Worm (Caenorhabditis elegans) whole organism, L2 larva: ENCODE data around the gene pigk-1.
"Not testable (repeated sequence)": the region's sequence is repeated elsewhere in the genome, so short reads cannot be mapped to it uniquely, and the experiment has no call there.

Experiments
- R02D3.7 ChIP-seq: fragments of 150-350 bp; optimal IDR thresholded peaks from 2 replicates; lab custom pipeline; 2014; ENCODE audit warnings: missing biosample characterization, missing genetic modification characterization
- Y55F3AM.14 ChIP-seq: fragments of 200-800 bp; sonication (Bioruptor generic); optimal IDR thresholded peaks from 2 replicates; lab custom pipeline; 2018; ENCODE audit warnings: mild to moderate bottlenecking, missing genetic modification characterization, missing compliant biosample characterization
- ZK546.5 ChIP-seq: sonication (generic microtip); optimal IDR thresholded peaks from 2 replicates; lab custom pipeline; 2017; ENCODE audit warnings: missing biosample characterization, missing genetic modification characterization
- aly-2 ChIP-seq: fragments of 150-350 bp; optimal IDR thresholded peaks from 2 replicates; lab custom pipeline; 2014; ENCODE audit warnings: missing biosample characterization, missing genetic modification characterization
- ama-1 ChIP-seq: fragments of 150-350 bp; optimal IDR thresholded peaks from 2 replicates; lab custom pipeline; 2018; ENCODE audit warnings: inconsistent platforms
- blmp-1 ChIP-seq: sonication (generic microtip); optimal IDR thresholded peaks from 2 replicates; lab custom pipeline; 2017; ENCODE audit warnings: missing genetic modification characterization, mild to moderate bottlenecking, missing compliant biosample characterization, antibody characterized with exemption, moderate library complexity; ENCODE audit not compliant: insufficient read depth
- ceh-82 ChIP-seq: fragments of 150-350 bp; optimal IDR thresholded peaks from 2 replicates; lab custom pipeline; 2014; ENCODE audit warnings: missing biosample characterization, missing genetic modification characterization
- crh-2 ChIP-seq: sonication (generic microtip); optimal IDR thresholded peaks from 2 replicates; lab custom pipeline; 2017; ENCODE audit warnings: missing biosample characterization, missing genetic modification characterization
- dmd-4 ChIP-seq: sonication (generic microtip); optimal IDR thresholded peaks from 2 replicates; lab custom pipeline; 2017; ENCODE audit warnings: missing biosample characterization, missing genetic modification characterization
- elt-1 ChIP-seq: fragments of 150-350 bp; optimal IDR thresholded peaks from 2 replicates; lab custom pipeline; 2014; ENCODE audit warnings: missing biosample characterization, missing genetic modification characterization
- elt-3 ChIP-seq: sonication (generic microtip); optimal IDR thresholded peaks from 2 replicates; lab custom pipeline; 2017; ENCODE audit warnings: missing biosample characterization, missing genetic modification characterization
- lin-11 ChIP-seq: fragments of 150-350 bp; sonication (generic microtip); optimal IDR thresholded peaks from 2 replicates; lab custom pipeline; 2014; ENCODE audit warnings: missing biosample characterization, missing genetic modification characterization, inconsistent platforms, mixed read lengths
- lin-13 ChIP-seq: fragments of 150-350 bp; optimal IDR thresholded peaks from 2 replicates; lab custom pipeline; 2014; ENCODE audit warnings: missing biosample characterization, missing genetic modification reagents, missing genetic modification characterization
- lin-39 ChIP-seq: fragments of 150-350 bp; optimal IDR thresholded peaks from 2 replicates; lab custom pipeline; 2014; ENCODE audit warnings: missing biosample characterization, missing genetic modification reagents, missing genetic modification characterization
- lsy-2 ChIP-seq, 2 experiments: fragments of 150-350 bp in 1 of 2; sonication (generic microtip) in 1 of 2; optimal IDR thresholded peaks; 2 replicates each; lab custom pipeline; 2014 to 2017; ENCODE audit warnings: missing biosample characterization in 2 of 2, missing genetic modification characterization in 2 of 2
- mab-5 ChIP-seq: fragments of 150-350 bp; optimal IDR thresholded peaks from 2 replicates; lab custom pipeline; 2014; ENCODE audit warnings: missing biosample characterization, missing genetic modification characterization
- mdl-1 ChIP-seq, 2 experiments: fragments of 150-350 bp in 1 of 2; sonication (generic microtip) in 1 of 2; optimal IDR thresholded peaks; 2 replicates each; lab custom pipeline; 2017; ENCODE audit warnings: missing biosample characterization in 2 of 2, missing genetic modification characterization in 2 of 2
- nhr-11 ChIP-seq: fragments of 150-350 bp; optimal IDR thresholded peaks from 2 replicates; lab custom pipeline; 2014; ENCODE audit warnings: missing biosample characterization, missing genetic modification characterization
- nhr-12 ChIP-seq: fragments of 150-350 bp; optimal IDR thresholded peaks from 2 replicates; lab custom pipeline; 2014; ENCODE audit warnings: missing biosample characterization, missing genetic modification characterization
- nhr-129 ChIP-seq: fragments of 150-350 bp; optimal IDR thresholded peaks from 2 replicates; lab custom pipeline; 2014; ENCODE audit warnings: missing biosample characterization, missing genetic modification characterization
- nhr-21 ChIP-seq: fragments of 150-350 bp; optimal IDR thresholded peaks from 2 replicates; lab custom pipeline; 2014; ENCODE audit warnings: missing biosample characterization, missing genetic modification characterization
- nhr-237 ChIP-seq: fragments of 150-350 bp; optimal IDR thresholded peaks from 2 replicates; lab custom pipeline; 2014; ENCODE audit warnings: missing biosample characterization, missing genetic modification characterization
- nhr-25 ChIP-seq: fragments of 150-350 bp; sonication (generic microtip); optimal IDR thresholded peaks from 3 replicates; lab custom pipeline; 2014; ENCODE audit warnings: missing biosample characterization, missing genetic modification characterization
- nhr-6 ChIP-seq: fragments of 150-350 bp; optimal IDR thresholded peaks from 2 replicates; lab custom pipeline; 2014; ENCODE audit warnings: missing biosample characterization, missing genetic modification characterization
- nhr-77 ChIP-seq: fragments of 150-350 bp; optimal IDR thresholded peaks from 2 replicates; lab custom pipeline; 2014; ENCODE audit warnings: missing biosample characterization, missing genetic modification characterization
- sem-4 ChIP-seq: fragments of 150-350 bp; optimal IDR thresholded peaks from 2 replicates; lab custom pipeline; 2014; ENCODE audit warnings: missing biosample characterization, missing genetic modification reagents, missing genetic modification characterization
- sma-3 ChIP-seq: sonication (generic microtip); optimal IDR thresholded peaks from 2 replicates; lab custom pipeline; 2016; ENCODE audit warnings: missing genetic modification reagents, missing genetic modification characterization, missing compliant biosample characterization
- sma-9 ChIP-seq, 2 experiments: fragments of 150-350 bp in 1 of 2; sonication (generic microtip) in 1 of 2; optimal IDR thresholded peaks; 2 replicates each; lab custom pipeline; 2014 to 2016; ENCODE audit warnings: missing genetic modification characterization in 2 of 2, mild to moderate bottlenecking in 1 of 2, missing biosample characterization in 1 of 2, missing compliant biosample characterization in 1 of 2, missing genetic modification reagents in 1 of 2, moderate library complexity in 1 of 2
- snpc-4 ChIP-seq: fragments of 150-350 bp; optimal IDR thresholded peaks from 2 replicates; lab custom pipeline; 2014; ENCODE audit warnings: missing biosample characterization, missing genetic modification characterization
- unc-39 ChIP-seq: fragments of 150-350 bp; optimal IDR thresholded peaks from 2 replicates; lab custom pipeline; 2014; ENCODE audit warnings: missing biosample characterization, missing genetic modification characterization
- unc-55 ChIP-seq: fragments of 150-350 bp; sonication (generic microtip); optimal IDR thresholded peaks from 3 replicates; lab custom pipeline; 2014; ENCODE audit warnings: missing biosample characterization, missing genetic modification reagents, missing genetic modification characterization
- unc-62 ChIP-seq: fragments of 150-350 bp; optimal IDR thresholded peaks from 2 replicates; lab custom pipeline; 2014; ENCODE audit warnings: missing biosample characterization, missing genetic modification reagents, missing genetic modification characterization
- zag-1 ChIP-seq: fragments of 150-350 bp; optimal IDR thresholded peaks from 2 replicates; lab custom pipeline; 2014; ENCODE audit warnings: missing biosample characterization, missing genetic modification characterization
- ztf-4 ChIP-seq: fragments of 150-350 bp; optimal IDR thresholded peaks from 2 replicates; lab custom pipeline; 2014; ENCODE audit warnings: missing biosample characterization, missing genetic modification characterization

pigk-1 gene

ce11 chrIV:11082789-11083235 lies 27.0 kb downstream of the pigk-1 start (continued):
- peak; percentile 60 for TF ChIP-seq ceh-82
- peak; percentile 91 for TF ChIP-seq sma-3
- TF ChIP-seq elt-3 (tag; lab: Kevin White, UChicago) = no peak
- TF ChIP-seq lin-39 (tag; lab: Kevin White, UChicago) = peak; percentile 25
- TF ChIP-seq nhr-11 = no peak
- peak; percentile 96 for TF ChIP-seq sem-4 (tag; lab: Kevin White, UChicago)
- TF ChIP-seq nhr-6 = peak; percentile 95
- TF ChIP-seq ama-1 (lab: Kevin White, UChicago) = peak; percentile 90
- TF ChIP-seq nhr-21 (tag; lab: Kevin White, UChicago) = peak; percentile 96
- TF ChIP-seq aly-2 = no peak
- TF ChIP-seq lin-11 (tag; lab: Kevin White, UChicago) = peak; percentile 94
- peak; percentile 91 for TF ChIP-seq crh-2 (tag; lab: Kevin White, UChicago)
- peak; percentile 92 for TF ChIP-seq sma-9 (GFP tag; optimal IDR thresholded peaks at IDR 0.05; lab: Kevin White, UChicago)
- TF ChIP-seq sma-9 (tag; optimal IDR thresholded peaks at IDR 0.05; lab: Kevin White, UChicago) = no peak

- no peak for TF ChIP-seq ZK546.5
- TF ChIP-seq mab-5 (tag; lab: Kevin White, UChicago) = no peak
- TF ChIP-seq nhr-129 (tag; lab: Kevin White, UChicago) = peak; percentile 12
- no peak for TF ChIP-seq Y55F3AM.14 (GFP tag; lab: Kevin White, UChicago)
- TF ChIP-seq blmp-1 = no peak
- TF ChIP-seq nhr-6 = no peak
These were observed 27.7 kb downstream of the pigk-1 start, which contains the start of gene let-70 for ce11 chrIV:11082153-11082552. TSS of gene let-70 (minus strand) at chrIV:11082253.

- TF ChIP-seq ama-1 (lab: Kevin White, UChicago) (peak; percentile 64), Y55F3AM.14 (GFP tag; lab: Kevin White, UChicago) (peak; percentile 21), nhr-129 (tag; lab: Kevin White, UChicago) (peak; percentile 7), nhr-25 (tag; lab: Kevin White, UChicago) (peak; percentile 18), R02D3.7 (tag; lab: Kevin White, UChicago) (no peak), zag-1 (tag; lab: Kevin White, UChicago) (no peak), lsy-2 (tag; optimal IDR thresholded peaks at IDR 0.05; lab: Kevin White, UChicago) (peak in 1 of 2 experiments; percentile 36), ztf-4 (tag; lab: Kevin White, UChicago) (peak; percentile 41), lin-13 (GFP tag; lab: Kevin White, UChicago) (peak; percentile 20)
These were observed 29.0 kb downstream of the pigk-1 start, which contains the start of gene atg-7 for ce11 chrIV:11080823-11081285. TSS of gene atg-7 (minus strand) at chrIV:11081055.

- TF ChIP-seq crh-2 (tag; lab: Kevin White, UChicago) = no peak
- TF ChIP-seq nhr-12 (tag; lab: Kevin White, UChicago) = no peak
- no peak for TF ChIP-seq unc-55 (GFP tag; lab: Kevin White, UChicago)
- no peak for TF ChIP-seq dmd-4
- TF ChIP-seq nhr-237 (tag; lab: Kevin White, UChicago) = no peak
- no peak for TF ChIP-seq unc-62 (GFP tag; lab: Kevin White, UChicago)
- no peak for TF ChIP-seq elt-1
- TF ChIP-seq ztf-4 (tag; lab: Kevin White, UChicago) = no peak
- no peak for TF ChIP-seq snpc-4 (tag; lab: Kevin White, UChicago)
- TF ChIP-seq ZK546.5 = no peak
- TF ChIP-seq unc-39 (tag; lab: Kevin White, UChicago) = no peak
- TF ChIP-seq mdl-1 (tag; optimal IDR thresholded peaks at IDR 0.05; lab: Kevin White, UChicago) = no peak
- TF ChIP-seq nhr-77 = no peak
These were observed 31.3 kb downstream of the pigk-1 start, which contains the start of gene Y5F2A.4 for ce11 chrIV:11078482-11078881. TSS of gene Y5F2A.4 (minus strand) at chrIV:11078582.

- TF ChIP-seq sma-9 (GFP tag; optimal IDR thresholded peaks at IDR 0.05; lab: Kevin White, UChicago) = not testable (repeated sequence)
- peak; percentile 59 for TF ChIP-seq sma-9 (tag; optimal IDR thresholded peaks at IDR 0.05; lab: Kevin White, UChicago)
- TF ChIP-seq nhr-237 (tag; lab: Kevin White, UChicago) = peak; percentile 76
These were observed 38.9 kb downstream of the pigk-1 start for ce11 chrIV:11070895-11071294.
